Fruit fly (Drosophila melanogaster) Kc167 (cell line): ENCODE measurements around the gene CG14331.

Source experiments
- Myc ChIP-seq: fragments of >200 bp; optimal IDR thresholded peaks from 2 replicates; lab custom pipeline; 2017; ENCODE audit warnings: missing external identifiers
- Sin3A ChIP-seq: fragments of >200 bp; optimal IDR thresholded peaks from 2 replicates; lab custom pipeline; 2018; ENCODE audit warnings: missing external identifiers
- insv ChIP-seq: fragments of >200 bp; optimal IDR thresholded peaks from 3 replicates; lab custom pipeline; 2018; ENCODE audit warnings: missing external identifiers
- psq ChIP-seq: fragments of >200 bp; optimal IDR thresholded peaks from 2 replicates; lab custom pipeline; 2017; ENCODE audit warnings: missing external identifiers
- ttk ChIP-seq: sonication (Bioruptor generic); optimal IDR thresholded peaks from 2 replicates; lab custom pipeline; 2017; ENCODE audit warnings: missing external identifiers

- no peak for TF ChIP-seq Myc (lab: Kevin White, UChicago)
- TF ChIP-seq psq = no peak
- no peak for TF ChIP-seq insv (lab: Kevin White, UChicago)
- no peak for TF ChIP-seq ttk (lab: Kevin White, UChicago)
- no peak for TF ChIP-seq Sin3A (lab: Kevin White, UChicago)
Observed at dm6 chr3R:17407576-17407975, 33.0 kb downstream of the CG14331 start, which contains the start of gene CG17283.
